Fruit fly (Drosophila melanogaster) whole organism, embryonic: Measurements from ENCODE around the gene dsf.
A peak's percentile ranks its signal among the peaks of the same experiment; 100 is the strongest.

Source experiments
- Antp ChIP-seq: fragments of 200-800 bp; sonication (Bioruptor generic); optimal IDR thresholded peaks from 3 replicates; lab custom pipeline; 2016; ENCODE audit warnings: missing biosample characterization, missing genetic modification characterization
- B-H2 ChIP-seq: fragments of 200-800 bp; sonication (Bioruptor generic); optimal IDR thresholded peaks from 2 replicates; lab custom pipeline; 2018; ENCODE audit warnings: missing biosample characterization, mild to moderate bottlenecking, missing genetic modification characterization
- Bdp1 ChIP-seq: fragments of 200-800 bp; sonication (Bioruptor generic); optimal IDR thresholded peaks from 3 replicates; lab custom pipeline; 2016; ENCODE audit warnings: missing biosample characterization, missing genetic modification characterization
- BtbVII ChIP-seq: fragments of 200-800 bp; sonication (Bioruptor generic); optimal IDR thresholded peaks from 3 replicates; lab custom pipeline; 2017; ENCODE audit warnings: missing biosample characterization, mild to moderate bottlenecking, missing genetic modification characterization
- CG10147 ChIP-seq: fragments of 200-800 bp; sonication (Bioruptor generic); optimal IDR thresholded peaks from 2 replicates; lab custom pipeline; 2019; ENCODE audit warnings: missing biosample characterization, mild to moderate bottlenecking, missing genetic modification characterization, moderate library complexity
- CG10431 ChIP-seq: fragments of 200-800 bp; sonication (Bioruptor generic); optimal IDR thresholded peaks from 3 replicates; lab custom pipeline; 2018; ENCODE audit warnings: missing biosample characterization, mild to moderate bottlenecking, missing genetic modification characterization
- CG11456 ChIP-seq: fragments of 200-800 bp; sonication (Bioruptor generic); IDR thresholded peaks from 3 replicates; pipeline ENCODE4 v1.3.6; 2022; ENCODE audit warnings: missing biosample characterization, missing genetic modification characterization
- CG12659 ChIP-seq: fragments of 200-800 bp; sonication (Bioruptor generic); optimal IDR thresholded peaks from 3 replicates; lab custom pipeline; 2017; ENCODE audit warnings: mild to moderate bottlenecking, missing biosample characterization, missing genetic modification reagents, missing genetic modification characterization
- CG14050 ChIP-seq: fragments of 200-800 bp; sonication (Bioruptor generic); IDR thresholded peaks from 3 replicates; pipeline ENCODE4 v1.3.6; 2022; ENCODE audit warnings: missing biosample characterization, missing genetic modification characterization
- CG14667 ChIP-seq: fragments of 200-800 bp; sonication (Bioruptor generic); IDR thresholded peaks from 2 replicates; pipeline ENCODE4 v1.3.6; 2022; ENCODE audit warnings: missing biosample characterization, missing genetic modification characterization
- CG15011 ChIP-seq: fragments of 200-800 bp; sonication (Bioruptor generic); optimal IDR thresholded peaks from 3 replicates; lab custom pipeline; 2018; ENCODE audit warnings: missing biosample characterization, mild to moderate bottlenecking, missing genetic modification characterization
- CG1529 ChIP-seq: fragments of 200-800 bp; sonication (Bioruptor generic); optimal IDR thresholded peaks from 3 replicates; lab custom pipeline; 2018; ENCODE audit warnings: missing biosample characterization, missing genetic modification characterization
- CG15514 ChIP-seq: fragments of 200-800 bp; sonication (Bioruptor generic); optimal IDR thresholded peaks from 3 replicates; lab custom pipeline; 2017; ENCODE audit warnings: missing biosample characterization, missing genetic modification characterization, mild to moderate bottlenecking, moderate library complexity, missing genetic modification reagents
- CG16813 ChIP-seq: fragments of 200-800 bp; sonication (Bioruptor generic); IDR thresholded peaks from 3 replicates; pipeline ENCODE4 v1.3.6; 2022; ENCODE audit warnings: missing biosample characterization, missing genetic modification characterization; ENCODE audit not compliant: partially characterized antibody
- CG16815 ChIP-seq: fragments of 200-800 bp; sonication (Bioruptor generic); optimal IDR thresholded peaks from 3 replicates; lab custom pipeline; 2017; ENCODE audit warnings: missing biosample characterization, mild to moderate bottlenecking, missing genetic modification characterization
- CG17612 ChIP-seq: fragments of 200-800 bp; sonication (Bioruptor generic); IDR thresholded peaks from 2 replicates; pipeline ENCODE4 v1.3.6; 2022; ENCODE audit warnings: missing biosample characterization, missing genetic modification characterization
- CG17829 ChIP-seq: fragments of 200-800 bp; optimal IDR thresholded peaks from 2 replicates; lab custom pipeline; 2019; ENCODE audit warnings: missing biosample characterization, mild to moderate bottlenecking, missing genetic modification characterization, moderate library complexity
- CG3838 ChIP-seq: fragments of 200-800 bp; sonication (Bioruptor generic); optimal IDR thresholded peaks from 3 replicates; lab custom pipeline; 2016; ENCODE audit warnings: missing biosample characterization, missing genetic modification characterization
- CG6254 ChIP-seq: fragments of 200-800 bp; sonication (Bioruptor generic); optimal IDR thresholded peaks from 3 replicates; lab custom pipeline; 2017; ENCODE audit warnings: mild to moderate bottlenecking, missing biosample characterization, missing genetic modification reagents, missing genetic modification characterization
- CG7556 ChIP-seq: fragments of 200-800 bp; sonication (Bioruptor generic); optimal IDR thresholded peaks from 2 replicates; lab custom pipeline; 2017; ENCODE audit warnings: missing biosample characterization, mild to moderate bottlenecking, missing genetic modification characterization
- CG8765 ChIP-seq: fragments of 200-800 bp; sonication (Bioruptor generic); IDR thresholded peaks from 2 replicates; pipeline ENCODE4 v1.3.6; 2022; ENCODE audit warnings: missing biosample characterization, missing genetic modification characterization
- CHES-1-like ChIP-seq: fragments of 200-800 bp; sonication (Bioruptor generic); optimal IDR thresholded peaks from 2 replicates; lab custom pipeline; 2016; ENCODE audit warnings: missing biosample characterization, missing genetic modification characterization
- D ChIP-seq, 2 experiments: fragments of 200-800 bp in 1 of 2; fragments of >200 bp in 1 of 2; sonication (Bioruptor generic) in 1 of 2; optimal IDR thresholded peaks; 2 replicates in 1 of 2; 3 replicates in 1 of 2; lab custom pipeline; 2017; ENCODE audit warnings: mild to moderate bottlenecking in 1 of 2, missing biosample characterization in 1 of 2, missing genetic modification characterization in 1 of 2, missing genetic modification reagents in 1 of 2
- D19B ChIP-seq: fragments of 200-800 bp; sonication (Bioruptor generic); optimal IDR thresholded peaks from 2 replicates; lab custom pipeline; 2017; ENCODE audit warnings: missing biosample characterization, mild to moderate bottlenecking, missing genetic modification characterization
- Dek ChIP-seq: fragments of 200-800 bp; sonication (Bioruptor generic); optimal IDR thresholded peaks from 3 replicates; lab custom pipeline; 2019; ENCODE audit warnings: missing biosample characterization, mild to moderate bottlenecking, missing genetic modification characterization, moderate library complexity
- Dfd ChIP-seq, 2 experiments: fragments of >200 bp; optimal IDR thresholded peaks; 2 replicates each; lab custom pipeline; 2017; ENCODE audit warnings: missing biosample characterization in 2 of 2, missing genetic modification characterization in 2 of 2
- HLH54F ChIP-seq: fragments of 200-800 bp; sonication (Bioruptor generic); optimal IDR thresholded peaks from 3 replicates; lab custom pipeline; 2016; ENCODE audit warnings: missing biosample characterization, missing genetic modification characterization
- Hand ChIP-seq: fragments of 200-800 bp; sonication (Bioruptor generic); optimal IDR thresholded peaks from 2 replicates; lab custom pipeline; 2017; ENCODE audit warnings: mild to moderate bottlenecking, missing biosample characterization, missing genetic modification reagents, missing genetic modification characterization
- Lim3 ChIP-seq: fragments of 200-800 bp; sonication (Bioruptor generic); IDR thresholded peaks from 2 replicates; pipeline ENCODE4 v1.3.6; 2022; ENCODE audit warnings: missing biosample characterization, missing genetic modification characterization
- MESR4 ChIP-seq: fragments of 200-800 bp; sonication (Bioruptor generic); optimal IDR thresholded peaks from 2 replicates; lab custom pipeline; 2018; ENCODE audit warnings: missing biosample characterization, mild to moderate bottlenecking, missing genetic modification characterization, moderate library complexity
- NC2α ChIP-seq: fragments of 200-800 bp; sonication (Bioruptor generic); optimal IDR thresholded peaks from 2 replicates; lab custom pipeline; 2016; ENCODE audit warnings: missing biosample characterization, missing genetic modification characterization
- Rfx ChIP-seq: fragments of 200-800 bp; sonication (Bioruptor generic); IDR thresholded peaks from 2 replicates; pipeline ENCODE4 v1.3.6; 2022; ENCODE audit warnings: missing biosample characterization, missing genetic modification characterization
- Rx ChIP-seq: fragments of 200-800 bp; sonication (Bioruptor generic); IDR thresholded peaks from 2 replicates; pipeline ENCODE4 v1.3.6; 2022; ENCODE audit warnings: missing biosample characterization, missing genetic modification characterization
- Scr ChIP-seq: fragments of 200-800 bp; sonication (Bioruptor generic); IDR thresholded peaks from 2 replicates; pipeline ENCODE4 v1.3.6; 2022; ENCODE audit warnings: missing biosample characterization, missing genetic modification characterization; ENCODE audit not compliant: partially characterized antibody
- ato ChIP-seq: fragments of 200-800 bp; sonication (Bioruptor generic); IDR thresholded peaks from 2 replicates; pipeline ENCODE4 v1.3.6; 2022; ENCODE audit warnings: missing biosample characterization, missing genetic modification characterization; ENCODE audit not compliant: partially characterized antibody
- cad ChIP-seq: fragments of >200 bp; optimal IDR thresholded peaks from 2 replicates; lab custom pipeline; 2017; ENCODE audit warnings: missing biosample characterization, missing genetic modification characterization
- chm ChIP-seq: fragments of 200-800 bp; sonication (Bioruptor generic); IDR thresholded peaks from 2 replicates; pipeline ENCODE4 v1.3.6; 2022; ENCODE audit warnings: missing biosample characterization, missing genetic modification characterization
- ci ChIP-seq: fragments of 200-800 bp; sonication (Bioruptor generic); IDR thresholded peaks from 3 replicates; pipeline ENCODE4 v1.3.6; 2022; ENCODE audit warnings: missing biosample characterization, missing genetic modification characterization
- crc ChIP-seq: fragments of 200-800 bp; sonication (Bioruptor generic); optimal IDR thresholded peaks from 2 replicates; lab custom pipeline; 2016; ENCODE audit warnings: missing biosample characterization, missing genetic modification characterization
- crol ChIP-seq: fragments of 200-800 bp; sonication (Bioruptor generic); IDR thresholded peaks from 2 replicates; pipeline ENCODE4 v1.3.6; 2022; ENCODE audit warnings: missing biosample characterization, missing genetic modification characterization
- danr ChIP-seq: fragments of 200-800 bp; sonication (Bioruptor generic); IDR thresholded peaks from 2 replicates; pipeline ENCODE4 v1.3.6; 2022; ENCODE audit warnings: missing biosample characterization, missing genetic modification characterization
- dimm ChIP-seq: fragments of 200-800 bp; sonication (Bioruptor generic); IDR thresholded peaks from 2 replicates; pipeline ENCODE4 v1.3.6; 2022; ENCODE audit warnings: missing biosample characterization, missing genetic modification characterization
- dm ChIP-seq: fragments of 200-800 bp; sonication (Bioruptor generic); optimal IDR thresholded peaks from 3 replicates; lab custom pipeline; 2016; ENCODE audit warnings: missing biosample characterization, missing genetic modification characterization
- jing ChIP-seq: fragments of 200-800 bp; sonication (Bioruptor generic); optimal IDR thresholded peaks from 2 replicates; lab custom pipeline; 2018; ENCODE audit warnings: missing biosample characterization, mild to moderate bottlenecking, missing genetic modification characterization
- nerfin-1 ChIP-seq: fragments of 200-800 bp; sonication (Bioruptor generic); optimal IDR thresholded peaks from 3 replicates; lab custom pipeline; 2019; ENCODE audit warnings: missing biosample characterization, mild to moderate bottlenecking, missing genetic modification characterization, moderate library complexity
- nmo ChIP-seq: fragments of 200-800 bp; sonication (Bioruptor generic); optimal IDR thresholded peaks from 2 replicates; lab custom pipeline; 2018; ENCODE audit warnings: missing biosample characterization, mild to moderate bottlenecking, missing genetic modification characterization, moderate library complexity
- slbo ChIP-seq: fragments of 200-800 bp; sonication (Bioruptor generic); IDR thresholded peaks from 2 replicates; pipeline ENCODE4 v1.3.6; 2022; ENCODE audit warnings: missing biosample characterization, missing genetic modification characterization
- sna ChIP-seq: fragments of 200-800 bp; sonication (Bioruptor generic); IDR thresholded peaks from 2 replicates; pipeline ENCODE4 v1.3.6; 2022; ENCODE audit warnings: missing biosample characterization, missing genetic modification characterization; ENCODE audit not compliant: partially characterized antibody
- sob ChIP-seq: fragments of 200-800 bp; sonication (Bioruptor generic); IDR thresholded peaks from 2 replicates; pipeline ENCODE4 v1.3.6; 2022; ENCODE audit warnings: missing biosample characterization, missing genetic modification characterization
- tgo ChIP-seq: fragments of 200-800 bp; sonication (Bioruptor generic); IDR thresholded peaks from 3 replicates; pipeline ENCODE4 v1.3.6; 2022; ENCODE audit warnings: missing biosample characterization, missing genetic modification characterization
- trh ChIP-seq: fragments of 200-800 bp; sonication (Bioruptor generic); optimal IDR thresholded peaks from 2 replicates; lab custom pipeline; 2016; ENCODE audit warnings: missing biosample characterization, missing genetic modification characterization

Gene dsf

DNA sequence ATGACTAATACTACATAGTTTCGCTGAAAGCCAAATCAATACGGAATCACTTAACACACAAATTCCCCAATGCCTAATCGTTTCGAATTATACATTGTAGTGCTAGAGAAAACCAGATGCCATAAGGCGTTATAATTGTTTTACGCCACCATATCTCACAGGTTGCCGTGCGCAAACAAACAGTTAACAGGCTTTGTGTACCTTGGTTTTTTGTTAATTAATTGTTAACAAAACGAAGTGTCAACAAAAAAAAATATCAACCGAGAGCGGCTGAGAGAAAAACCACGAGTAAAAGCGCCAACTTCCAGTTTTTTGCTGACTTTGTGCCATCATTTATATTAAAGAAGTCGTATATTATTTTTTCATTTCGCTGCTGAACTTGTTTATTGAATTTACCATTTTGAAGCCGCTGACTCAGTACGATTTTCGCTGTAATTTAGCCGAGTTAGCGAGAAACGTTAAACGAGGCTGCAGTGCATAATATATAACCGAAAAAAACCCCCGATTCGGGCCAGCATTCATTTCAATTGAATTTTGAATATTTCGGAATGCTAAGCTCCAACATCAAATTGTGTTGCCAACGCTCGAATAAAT, 49.2 kb upstream of the dsf start (continued):
- TF ChIP-seq CG8765 (GFP tag; lab: Robert Waterston, UW) (no peak), CG7556 (GFP tag; lab: Kevin White, UChicago) (peak; percentile 6), nerfin-1 (tag; lab: Kevin White, UChicago) (no peak), CG14050 (GFP tag; lab: Robert Waterston, UW) (no peak), CHES-1-like (peak; percentile 40), trh (no peak), sna (GFP tag; lab: Robert Waterston, UW) (no peak), CG14667 (GFP tag; lab: Robert Waterston, UW) (no peak), CG1529 (GFP tag; lab: Kevin White, UChicago) (peak; percentile 0), dimm (GFP tag; lab: Robert Waterston, UW) (no peak), CG16813 (no peak), ci (GFP tag; lab: Robert Waterston, UW) (no peak), tgo (GFP tag; lab: Robert Waterston, UW) (no peak), ato (no peak), Lim3 (no peak), D19B (GFP tag; lab: Kevin White, UChicago) (peak; percentile 26), CG17829 (tag; lab: Kevin White, UChicago) (no peak), CG15011 (GFP tag; lab: Kevin White, UChicago) (peak; percentile 48), Hand (GFP tag; lab: Kevin White, UChicago) (no peak), chm (no peak), Scr (GFP tag; lab: Robert Waterston, UW) (no peak), slbo (GFP tag; lab: Robert Waterston, UW) (no peak), CG10147 (GFP tag; lab: Kevin White, UChicago) (peak; percentile 52), NC2α (GFP tag; lab: Kevin White, UChicago) (no peak), crol (GFP tag; lab: Robert Waterston, UW) (no peak), Dek (tag; lab: Kevin White, UChicago) (peak; percentile 20), Antp (GFP tag; lab: Kevin White, UChicago) (no peak), cad (GFP tag; lab: Kevin White, UChicago) (no peak), BtbVII (peak; percentile 73), Bdp1 (GFP tag; lab: Kevin White, UChicago) (no peak), MESR4 (no peak), crc (no peak), CG6254 (GFP tag; lab: Kevin White, UChicago) (no peak), B-H2 (peak; percentile 79), D (optimal IDR thresholded peaks at IDR 0.05; lab: Kevin White, UChicago) (no peak), D (GFP tag; optimal IDR thresholded peaks at IDR 0.05; lab: Kevin White, UChicago) (no peak), Rx (GFP tag; lab: Robert Waterston, UW) (no peak), CG11456 (GFP tag; lab: Robert Waterston, UW) (no peak), jing (GFP tag; lab: Kevin White, UChicago) (no peak), CG17612 (no peak), CG10431 (GFP tag; lab: Kevin White, UChicago) (no peak), nmo (no peak), CG15514 (GFP tag; lab: Kevin White, UChicago) (peak; percentile 60), CG3838 (GFP tag; lab: Kevin White, UChicago) (no peak), Dfd (GFP tag; optimal IDR thresholded peaks at IDR 0.05; lab: Kevin White, UChicago) (no peak), dm (GFP tag; lab: Kevin White, UChicago) (no peak), sob (GFP tag; lab: Robert Waterston, UW) (peak; percentile 51; the same call in 1 of the 2 replicates), CG16815 (GFP tag; lab: Kevin White, UChicago) (no peak), danr (GFP tag; lab: Robert Waterston, UW) (no peak), CG12659 (peak; percentile 34), HLH54F (GFP tag; lab: Kevin White, UChicago) (no peak), Rfx (GFP tag; lab: Robert Waterston, UW) (peak; percentile 53; the same call in 1 of the 2 replicates)
